Fruit fly (Drosophila melanogaster): Measurements from ENCODE around the gene Msp300.

Gene Msp300

DNA sequence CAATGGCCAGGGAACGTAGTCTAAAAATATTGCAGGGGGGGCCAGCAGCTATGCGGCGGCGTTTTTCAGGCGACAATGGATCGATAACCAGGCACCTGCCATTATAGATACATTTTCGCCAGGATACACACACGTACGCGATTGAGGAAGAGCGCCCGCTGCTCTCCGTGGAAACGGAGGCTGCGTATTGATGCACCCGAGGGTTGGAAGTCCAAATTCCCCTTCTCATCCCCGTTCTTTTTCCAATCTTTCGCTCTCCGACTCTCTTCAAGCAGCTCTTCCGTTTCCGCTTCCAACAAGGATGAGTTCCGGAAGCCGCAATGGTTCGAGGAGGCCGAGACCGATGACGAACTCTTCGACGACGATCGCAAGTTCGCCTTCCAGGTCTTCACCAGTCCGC is 3.9 kb upstream of the Msp300 start (continued):
- TF ChIP-seq Lpt (GFP tag; optimal IDR thresholded peaks at IDR 0.05) (no peak), al (GFP tag; IDR thresholded peaks at IDR 0.05) (no peak), CG10959 (GFP tag; IDR thresholded peaks at IDR 0.05) (no peak), eve (GFP tag; optimal IDR thresholded peaks at IDR 0.05) (no peak), CG13624 (GFP tag; optimal IDR thresholded peaks at IDR 0.05) (no peak), CG43689 (GFP tag; IDR thresholded peaks at IDR 0.05) (no peak), CG8478 (optimal IDR thresholded peaks at IDR 0.05) (no peak), Xbp1 (GFP tag; optimal IDR thresholded peaks at IDR 0.05) (no peak), Hr39 (optimal IDR thresholded peaks at IDR 0.05) (no peak), CG10462 (GFP tag; optimal IDR thresholded peaks at IDR 0.05) (no peak), toy (GFP tag; IDR thresholded peaks at IDR 0.05) (no peak), Eip74EF (GFP tag; optimal IDR thresholded peaks at IDR 0.05) (no peak), Gsc (GFP tag; IDR thresholded peaks at IDR 0.05) (no peak), crc (GFP tag; optimal IDR thresholded peaks at IDR 0.05) (no peak), vfl (GFP tag; optimal IDR thresholded peaks at IDR 0.05) (no peak), H2.0 (GFP tag; IDR thresholded peaks at IDR 0.05) (no peak), CG3281 (GFP tag; optimal IDR thresholded peaks at IDR 0.05) (peak; percentile 69), hth (optimal IDR thresholded peaks at IDR 0.05) (no peak), CG5180 (GFP tag; optimal IDR thresholded peaks at IDR 0.05) (peak; percentile 45), jigr1 (GFP tag; IDR thresholded peaks at IDR 0.05) (no peak), kah (GFP tag; optimal IDR thresholded peaks at IDR 0.05) (peak; percentile 41), H15 (GFP tag; IDR thresholded peaks at IDR 0.05) (no peak), HmgZ (tag; optimal IDR thresholded peaks at IDR 0.05) (no peak), fd96Cb (tag; optimal IDR thresholded peaks at IDR 0.05) (no peak), NfI (GFP tag; optimal IDR thresholded peaks at IDR 0.05) (peak; percentile 40), HLH4C (GFP tag; IDR thresholded peaks at IDR 0.05; ENCODE audit: partially characterized antibody) (no peak), CG11695 (GFP tag; IDR thresholded peaks at IDR 0.05) (no peak), Dip3 (GFP tag; optimal IDR thresholded peaks at IDR 0.05) (no peak), CG31441 (GFP tag; IDR thresholded peaks at IDR 0.05) (no peak; the same call in 1 of the 2 replicates), CG12071 (GFP tag; optimal IDR thresholded peaks at IDR 0.05) (peak; percentile 86), Doc3 (GFP tag; IDR thresholded peaks at IDR 0.05; ENCODE audit: partially characterized antibody) (no peak), zfh2 (GFP tag; optimal IDR thresholded peaks at IDR 0.05) (no peak), Mad (GFP tag; optimal IDR thresholded peaks at IDR 0.05) (no peak), CG34422 (GFP tag; IDR thresholded peaks at IDR 0.05) (no peak), grau (tag; optimal IDR thresholded peaks at IDR 0.05) (no peak), CG30020 (tag; optimal IDR thresholded peaks at IDR 0.05) (no peak), Spps (tag; optimal IDR thresholded peaks at IDR 0.05) (no peak), h (optimal IDR thresholded peaks at IDR 0.05) (no peak), CG4424 (GFP tag; optimal IDR thresholded peaks at IDR 0.05) (no peak), CTCF (GFP tag; optimal IDR thresholded peaks at IDR 0.05) (no peak), seq (GFP tag; IDR thresholded peaks at IDR 0.05) (no peak; the same call in 1 of the 2 replicates), klu (GFP tag; IDR thresholded peaks at IDR 0.05) (no peak), CG7357 (GFP tag; IDR thresholded peaks at IDR 0.05) (no peak), CG7745 (tag; optimal IDR thresholded peaks at IDR 0.05) (no peak), CG12942 (GFP tag; optimal IDR thresholded peaks at IDR 0.05) (no peak), Hey (tag; optimal IDR thresholded peaks at IDR 0.05) (no peak), CG13287 (GFP tag; IDR thresholded peaks at IDR 0.05; ENCODE audit: partially characterized antibody) (no peak), sim (GFP tag; IDR thresholded peaks at IDR 0.05) (peak; percentile 55; the same call in 1 of the 2 replicates), wor (GFP tag; IDR thresholded peaks at IDR 0.05) (no peak), sr (GFP tag; IDR thresholded peaks at IDR 0.05) (no peak), insv (GFP tag; optimal IDR thresholded peaks at IDR 0.05) (no peak), ara (GFP tag; IDR thresholded peaks at IDR 0.05) (no peak), CG31365 (tag; optimal IDR thresholded peaks at IDR 0.05) (peak; percentile 69), CG16863 (GFP tag; optimal IDR thresholded peaks at IDR 0.05) (no peak), Oli (tag; optimal IDR thresholded peaks at IDR 0.05) (no peak)

Measured in whole organism, embryonic.